Fruit fly (Drosophila melanogaster) whole organism, larva: Measurements from ENCODE around the gene CG31467.

Experiments used
- noc ChIP-seq: fragments of 200-800 bp; sonication (Bioruptor generic); optimal IDR thresholded peaks from 3 replicates; lab custom pipeline; 2019; ENCODE audit warnings: missing biosample characterization, mild to moderate bottlenecking, missing genetic modification characterization, moderate library complexity

CG31467 gene

DNA sequence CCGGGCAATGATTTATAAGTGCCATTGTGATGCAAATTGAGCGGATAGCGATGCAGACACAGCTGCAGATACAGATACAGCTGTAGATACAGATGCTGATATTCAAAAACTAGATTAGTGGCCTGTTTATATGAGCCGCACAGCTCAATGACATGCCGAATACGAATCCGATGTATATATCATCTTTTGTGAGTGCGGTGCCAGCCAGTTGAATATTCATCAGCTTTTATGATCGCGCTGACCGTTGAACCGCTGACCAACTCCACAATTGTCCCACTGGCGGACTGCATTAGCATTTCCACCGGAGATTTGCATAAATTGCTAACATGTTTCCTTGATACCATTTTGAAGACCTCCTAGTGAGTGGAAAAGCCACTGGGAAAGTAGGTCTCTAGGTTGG, 19.4 kb downstream of the CG31467 start:
- no peak for TF ChIP-seq noc

DNA sequence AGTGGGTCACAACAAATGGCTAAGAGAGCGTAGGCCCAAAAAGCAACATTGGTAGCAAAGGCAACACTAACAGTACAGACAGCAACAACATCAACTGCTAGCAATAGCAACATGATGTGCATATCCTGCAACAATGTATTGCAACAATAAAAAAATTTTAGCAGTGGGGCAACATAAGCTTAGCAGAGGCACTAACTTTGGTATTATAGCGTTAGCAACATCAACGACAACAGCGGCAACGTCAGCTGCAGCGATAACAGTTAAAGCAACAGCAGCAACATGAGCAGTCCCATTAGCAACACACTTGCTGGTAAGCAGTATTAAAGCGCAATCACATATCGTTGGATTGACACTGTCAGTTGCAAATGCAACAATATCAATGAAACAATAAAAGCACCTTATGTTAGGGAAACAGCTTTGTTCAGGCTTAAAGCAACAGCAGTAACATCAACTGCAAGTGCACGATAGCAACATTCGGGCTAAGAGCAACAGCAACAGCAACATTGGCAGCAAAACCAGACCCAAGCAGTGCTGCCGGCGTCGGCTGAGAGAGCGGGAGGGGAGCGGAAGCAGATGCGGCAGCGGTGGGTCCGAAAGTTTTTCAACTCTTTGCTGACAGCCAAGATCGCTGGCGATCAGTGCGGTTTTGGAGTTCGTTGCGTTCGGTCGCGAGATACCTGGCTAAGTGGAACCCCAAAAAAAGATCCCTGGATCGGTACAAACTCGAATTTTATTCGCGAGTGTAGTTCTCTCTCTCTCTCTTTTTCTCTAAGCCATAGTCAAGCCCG, 20.2 kb downstream of the CG31467 start, which contains the start of gene Skel:
Gene Skel (plus strand): TSS at position 637 of the 788 bp plus-strand sequence.
- TF ChIP-seq noc, result no peak

DNA sequence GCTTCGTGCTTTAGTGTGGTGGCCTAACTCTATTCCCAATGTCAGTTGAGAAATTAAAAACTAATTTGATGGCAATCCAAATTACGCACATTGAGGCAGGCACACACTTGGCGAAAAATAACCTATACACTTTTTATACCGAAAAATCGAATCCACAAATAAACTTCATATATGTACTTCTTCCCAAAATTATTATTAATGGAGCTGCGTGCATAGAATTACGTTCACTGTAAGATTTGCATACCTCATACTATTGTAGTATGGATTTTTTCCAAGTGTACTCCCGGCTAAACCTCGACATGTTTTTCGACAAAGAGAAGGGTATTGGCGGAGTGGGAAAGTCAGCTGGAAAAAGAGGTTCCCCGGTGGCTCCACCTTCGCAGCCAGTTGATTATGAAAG, 22.4 kb downstream of the CG31467 start:
- TF ChIP-seq noc, result peak; percentile 41

DNA sequence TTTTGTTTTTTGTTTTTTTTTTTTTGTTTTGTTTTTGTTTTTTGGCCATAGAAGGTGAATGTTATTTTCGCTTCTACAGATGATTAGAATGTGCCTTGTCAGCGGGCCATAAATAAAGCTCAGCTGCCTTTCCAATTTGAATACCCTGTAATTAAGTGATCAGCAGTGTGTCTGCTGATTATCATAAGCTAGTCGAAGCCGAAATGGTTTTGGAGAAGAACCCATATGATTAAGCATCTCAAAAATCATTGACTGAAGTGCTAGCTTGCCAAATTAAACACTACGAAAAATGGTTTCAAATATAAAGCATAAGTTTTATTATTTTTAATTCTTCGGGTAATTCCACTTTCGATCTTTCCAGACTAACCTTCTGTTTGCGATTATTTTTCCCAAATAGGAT, 23.4 kb downstream of the CG31467 start:
- peak; percentile 52 for TF ChIP-seq noc

DNA sequence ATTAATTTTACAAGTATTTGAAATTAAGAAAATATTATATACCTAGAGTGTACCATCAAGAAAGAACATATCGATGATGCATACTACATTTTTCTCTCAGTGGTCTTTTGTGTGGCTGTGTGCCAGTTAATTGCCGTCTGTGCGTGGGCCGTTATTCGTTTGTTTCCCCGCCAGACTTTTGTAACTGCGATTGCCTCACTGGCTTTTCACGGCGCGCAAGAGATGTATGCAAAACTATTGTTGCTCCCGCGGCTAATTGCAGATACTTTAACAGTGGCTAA, 25.0 kb downstream of the CG31467 start:
- no peak for TF ChIP-seq noc

DNA sequence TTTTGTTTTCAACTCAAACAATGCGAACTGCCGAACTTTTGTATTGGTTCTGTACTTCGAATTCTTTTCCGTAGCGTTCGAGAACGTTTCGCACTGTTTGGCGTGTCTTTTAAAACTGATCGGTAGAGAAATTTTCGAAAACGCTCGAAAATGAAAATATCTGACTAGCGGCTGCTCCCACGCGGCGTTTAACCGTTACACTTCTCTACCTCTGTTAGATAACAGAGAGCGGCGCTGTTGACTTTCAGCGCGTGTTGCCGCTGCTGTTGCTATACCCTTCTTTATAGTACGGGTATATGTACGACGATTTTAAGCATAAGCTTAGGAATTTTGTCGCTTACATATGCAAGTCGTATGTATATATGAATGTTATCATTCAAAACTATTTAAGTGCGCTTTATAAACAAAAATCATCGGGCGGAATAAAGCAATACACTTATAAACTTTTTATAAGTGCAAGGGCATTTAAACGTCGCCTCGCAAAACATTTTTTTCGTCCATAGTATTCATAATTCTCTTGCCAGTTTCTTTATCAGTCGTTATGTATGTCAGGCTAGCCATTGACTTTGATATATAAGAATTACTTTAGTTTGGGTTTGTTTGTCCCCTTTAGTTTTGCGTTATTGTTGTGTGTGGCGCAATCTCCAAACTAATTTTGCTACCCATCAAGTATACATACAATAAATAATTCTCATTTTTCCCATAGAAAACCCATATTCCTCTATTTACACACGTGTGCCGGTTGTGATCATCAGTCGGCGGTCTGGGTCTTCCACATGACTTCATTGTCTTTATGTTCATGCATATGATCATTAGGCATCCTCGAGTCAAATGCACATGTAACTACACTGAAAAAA, 25.6 kb downstream of the CG31467 start, which contains the start of gene Phyhd1:
Gene Phyhd1 (minus strand): TSS at position 101 of the 857 bp plus-strand sequence.
- peak; percentile 96 for TF ChIP-seq noc

DNA sequence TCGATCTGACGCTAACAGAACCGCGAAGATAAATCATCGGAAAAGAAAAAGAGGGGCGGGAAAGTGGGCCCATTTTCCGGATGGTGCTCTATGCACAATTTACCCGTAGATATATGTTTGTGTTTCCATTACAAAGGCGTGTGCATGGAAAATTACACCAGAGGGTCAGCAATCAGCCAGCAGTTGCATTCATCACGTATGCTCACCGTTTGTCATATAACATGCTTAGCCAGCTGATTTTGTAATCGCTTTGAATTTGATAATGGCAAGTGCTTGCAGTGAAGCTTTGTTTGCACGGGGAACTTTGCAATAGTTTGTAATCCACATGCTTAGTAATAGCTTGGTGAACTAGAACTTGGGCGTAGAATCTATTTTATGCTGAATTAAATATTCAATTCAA, 26.8 kb downstream of the CG31467 start:
- TF ChIP-seq noc, result no peak

DNA sequence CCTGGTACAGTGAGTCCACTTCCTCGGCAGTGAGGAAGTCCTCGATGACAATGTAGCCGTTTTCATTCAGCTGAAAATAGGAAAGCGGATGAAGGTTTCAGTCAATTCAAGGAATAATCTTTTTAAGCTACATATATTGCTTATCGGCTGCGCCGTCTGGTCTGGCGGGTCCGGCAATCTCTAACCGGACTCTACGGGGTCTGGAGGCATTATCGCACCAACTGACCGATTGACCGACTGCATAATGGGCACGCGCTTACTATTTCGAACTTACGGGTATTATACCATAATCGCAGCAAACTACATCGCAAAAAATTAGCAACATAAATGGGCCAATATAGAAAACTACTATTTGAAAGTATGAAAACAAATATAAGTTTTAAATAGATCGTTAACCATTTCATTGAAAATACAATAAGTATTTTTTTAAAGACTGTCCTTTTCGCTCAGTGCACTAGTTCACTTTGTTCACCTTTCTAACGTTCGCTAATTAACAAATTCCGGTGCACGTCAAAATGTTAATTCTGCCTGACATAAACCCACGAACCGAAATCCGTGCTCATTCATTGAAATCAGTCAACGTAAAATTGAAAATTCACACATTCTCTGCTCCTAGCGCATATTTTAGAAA, 27.6 kb downstream of the CG31467 start:
- no peak for TF ChIP-seq noc

DNA sequence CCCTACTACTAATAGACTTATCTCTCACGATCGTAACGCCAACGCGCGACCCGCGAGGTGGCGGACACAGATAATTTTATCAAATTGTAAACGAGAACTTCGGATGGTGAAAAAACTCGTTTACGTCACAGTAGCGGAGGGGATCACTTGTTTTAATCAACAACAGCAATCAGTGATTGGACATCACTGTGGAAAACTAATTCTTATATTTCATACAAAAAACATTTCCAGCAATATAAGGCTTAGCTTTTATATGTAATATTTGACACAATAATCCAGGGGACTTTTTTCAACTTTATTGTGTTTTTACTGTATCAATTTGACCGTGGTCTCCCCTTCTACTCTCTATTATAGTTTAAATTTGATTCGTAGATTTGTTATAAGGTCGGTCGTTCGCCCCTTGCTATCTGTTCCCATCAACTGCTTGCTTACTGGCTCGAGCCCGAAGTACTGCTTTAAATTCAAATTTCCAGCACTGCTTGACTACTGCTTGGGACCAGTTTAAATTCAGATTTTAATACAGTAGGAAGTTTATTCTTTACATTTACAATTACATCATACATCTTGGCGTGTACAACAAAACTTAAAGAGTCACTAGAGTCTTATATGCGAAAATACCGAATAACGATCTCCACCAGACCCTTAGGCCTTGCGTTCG, 29.3 kb downstream of the CG31467 start, which contains the start of gene CG6465:
Gene CG6465 (minus strand): TSS at position 7 of the 658 bp plus-strand sequence.
- TF ChIP-seq noc, result no peak

DNA sequence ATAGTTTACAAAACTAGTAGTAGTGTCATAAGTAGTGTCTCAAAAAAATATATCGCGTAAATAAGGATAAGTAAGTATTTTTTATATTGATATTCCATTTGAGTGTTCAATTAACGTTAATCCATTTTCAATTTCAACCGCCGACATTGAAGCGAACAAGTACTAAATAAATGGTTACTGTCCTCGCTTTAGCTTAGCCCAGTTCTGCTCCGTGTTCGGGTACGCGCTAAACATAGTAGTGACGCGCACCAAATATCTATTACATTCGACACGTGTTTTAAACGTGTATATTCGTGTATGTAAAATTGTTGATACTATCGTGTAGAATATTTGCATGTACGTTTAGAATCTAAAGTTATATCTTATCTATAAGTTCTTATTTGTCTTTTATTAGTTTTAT, 31.6 kb downstream of the CG31467 start:
- no peak for TF ChIP-seq noc

DNA sequence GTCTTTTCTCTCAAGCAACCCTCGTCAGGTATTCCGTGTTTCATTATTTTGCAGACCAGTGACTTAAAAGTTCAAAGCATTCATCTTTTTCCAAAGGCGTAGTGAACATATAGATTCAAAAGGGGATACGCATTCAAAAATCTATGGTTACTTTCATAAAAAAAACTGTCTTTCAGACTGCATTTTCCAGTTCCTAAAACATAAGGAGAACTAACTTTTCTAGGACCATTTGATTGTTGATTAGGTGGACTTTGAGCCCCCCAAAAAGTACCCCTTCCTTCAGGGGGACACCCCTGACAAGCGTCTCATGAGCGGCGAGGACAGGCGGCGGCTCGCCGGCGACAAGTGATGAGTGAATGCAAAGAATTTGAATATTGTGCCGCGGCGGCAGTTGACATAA, 33.1 kb downstream of the CG31467 start:
- TF ChIP-seq noc, result no peak

DNA sequence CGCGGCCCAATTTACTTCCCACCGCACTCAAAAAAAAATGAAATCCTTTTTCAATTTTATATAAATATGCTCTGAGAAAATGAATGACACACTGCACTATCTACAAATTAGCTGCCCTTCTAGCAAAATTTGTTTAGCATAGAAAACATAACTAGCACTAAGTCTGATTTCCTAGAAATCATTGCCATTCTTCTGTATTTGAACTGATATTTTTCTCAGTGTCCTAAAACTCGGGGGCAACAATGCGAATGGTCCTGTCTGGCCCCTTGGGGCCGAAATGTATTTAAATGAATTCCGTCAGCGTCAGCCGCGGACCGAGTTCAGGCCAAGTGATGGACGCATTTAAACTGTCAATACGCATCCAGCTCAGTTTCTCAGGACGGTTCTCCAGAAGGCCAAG, 34.0 kb downstream of the CG31467 start:
- TF ChIP-seq noc, result no peak

DNA sequence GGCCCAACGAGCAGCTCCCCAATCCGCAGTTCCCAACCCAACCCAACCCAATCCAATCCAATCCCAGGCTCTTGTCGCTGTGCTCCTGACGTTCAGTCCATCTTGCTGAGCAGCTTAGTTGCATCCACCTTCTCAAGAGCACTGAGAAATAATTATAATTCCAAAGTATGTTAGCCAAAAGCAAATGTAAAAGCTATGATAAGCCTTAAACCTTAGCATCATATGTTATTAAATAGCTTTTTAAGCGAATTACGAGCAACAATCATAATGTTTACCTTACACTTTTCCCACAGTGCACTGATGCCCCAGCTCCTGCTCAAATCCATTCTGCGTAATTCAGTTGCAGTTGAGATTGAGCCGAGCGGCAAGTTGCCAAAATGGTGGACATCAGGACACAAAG, 36.7 kb downstream of the CG31467 start:
- TF ChIP-seq noc, result no peak

DNA sequence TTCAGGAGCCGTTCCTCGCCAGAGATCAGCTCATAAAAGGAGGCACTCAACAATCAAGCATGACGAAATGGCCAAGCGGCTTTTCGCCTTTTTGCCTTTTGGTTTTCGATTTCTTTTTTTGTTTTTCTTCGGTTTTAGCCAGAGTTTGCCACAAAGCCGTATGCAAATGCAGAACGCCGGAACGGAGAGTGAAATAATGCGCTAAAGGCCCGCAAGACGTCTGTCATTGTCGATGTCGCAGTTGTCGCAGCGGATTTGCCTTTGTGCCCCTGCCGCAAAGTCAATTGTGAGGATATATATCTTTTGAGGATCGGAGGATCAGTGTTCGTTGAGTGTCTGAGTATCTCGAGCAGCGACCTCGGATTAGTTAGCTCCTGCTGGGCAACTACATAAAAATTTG, 38.7 kb downstream of the CG31467 start:
- no peak for TF ChIP-seq noc

DNA sequence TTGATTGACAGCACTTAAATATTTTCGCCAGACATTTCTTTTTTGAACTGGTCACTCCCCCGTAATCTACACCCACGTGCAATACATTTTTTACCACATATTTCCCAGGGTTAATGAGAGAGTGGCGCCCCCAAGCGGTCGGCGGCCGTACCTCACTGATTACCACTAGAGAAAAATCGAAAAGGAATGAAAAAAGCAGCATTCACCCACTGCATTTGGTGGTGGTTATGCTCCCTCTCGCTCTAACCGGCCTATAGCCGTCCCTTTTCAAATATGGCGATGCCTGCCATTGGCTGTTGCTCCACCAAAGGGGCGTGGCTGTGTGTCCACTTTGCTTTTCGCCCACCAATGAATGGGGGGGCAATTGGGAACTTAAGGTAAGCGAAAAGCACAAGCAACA, 41.7 kb downstream of the CG31467 start:
- TF ChIP-seq noc, result no peak

DNA sequence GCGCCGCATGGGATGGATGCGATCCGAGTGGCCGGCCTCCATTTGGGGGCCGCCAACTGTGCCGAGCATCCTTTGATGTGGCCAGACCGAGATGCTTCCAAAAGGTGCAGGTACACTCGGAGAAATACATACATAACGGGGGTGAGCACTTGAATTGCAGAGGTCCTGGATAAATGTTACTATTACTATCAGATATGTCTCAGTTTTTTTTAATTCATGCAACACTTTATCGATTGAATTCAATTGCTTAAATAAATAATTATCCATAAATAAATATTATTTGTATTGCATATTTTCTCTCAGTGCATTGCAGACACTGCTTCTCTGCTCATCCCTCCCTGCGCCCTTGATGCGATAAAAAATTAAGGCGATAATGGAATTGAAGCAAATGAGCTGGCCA, 45.6 kb downstream of the CG31467 start:
- TF ChIP-seq noc, result no peak

DNA sequence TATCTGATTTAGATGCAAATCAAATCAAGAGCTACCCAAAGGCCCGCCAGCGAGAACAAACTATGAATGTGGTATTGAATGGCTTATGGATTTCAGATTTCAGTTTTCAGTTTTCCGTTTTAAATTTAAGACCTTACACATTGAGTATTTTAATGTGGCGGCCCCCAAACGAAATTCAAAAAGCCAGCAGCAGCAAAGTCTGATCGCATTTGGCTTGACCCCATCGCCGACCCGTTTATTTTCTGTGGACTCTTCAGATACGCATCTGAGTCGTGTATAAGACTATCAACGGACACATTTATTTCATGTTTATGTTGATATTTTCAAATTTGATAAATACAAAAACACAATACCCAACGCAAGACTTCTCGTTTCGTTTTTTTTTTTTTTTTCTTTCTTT, 47.1 kb downstream of the CG31467 start:
- no peak for TF ChIP-seq noc
